Worm (Caenorhabditis elegans): Measurements from ENCODE around the gene fbxc-50.

DNA sequence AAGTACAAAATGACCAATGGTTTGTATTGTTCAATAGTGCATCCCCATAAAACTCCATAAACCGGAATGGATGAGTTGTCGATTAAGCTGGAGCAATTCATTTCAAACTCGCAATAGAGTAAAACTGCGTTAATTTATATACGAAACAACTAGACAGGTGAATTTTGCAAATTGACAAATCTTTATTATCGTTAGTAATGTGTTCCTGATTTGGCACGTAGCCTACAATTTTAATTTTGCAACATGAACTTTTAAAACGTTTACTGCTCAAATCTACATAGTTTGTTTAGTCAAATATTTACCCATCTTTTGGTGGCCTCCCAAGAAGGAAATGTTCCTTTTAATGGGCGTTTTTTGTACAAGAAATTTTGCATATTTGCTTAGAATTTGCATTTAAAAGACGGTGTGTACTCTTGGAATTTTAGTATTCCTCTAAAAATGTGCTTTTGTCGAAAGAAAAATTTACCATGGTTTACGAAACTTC lies 10.8 kb downstream of the fbxc-50 start, which contains the start of the genes srz-67 and C17F4.11:
- TF ChIP-seq med-1 (GFP tag; optimal IDR thresholded peaks at IDR 0.05; ENCODE audit: insufficient read depth) (no peak), cog-1 (tag; optimal IDR thresholded peaks at IDR 0.05) (no peak), flt-1 (GFP tag; IDR thresholded peaks at IDR 0.05) (no peak), ref-1 (GFP tag; conservative IDR thresholded peaks at IDR 0.05) (no peak), ztf-29 (GFP tag; IDR thresholded peaks at IDR 0.05) (no peak), klf-2 (GFP tag; conservative IDR thresholded peaks at IDR 0.05) (no peak), tab-1 (GFP tag; IDR thresholded peaks at IDR 0.05) (no peak), ztf-23 (GFP tag; IDR thresholded peaks at IDR 0.05) (no peak), T22C8.4 (GFP tag; IDR thresholded peaks at IDR 0.05) (no peak)
